Fruit fly (Drosophila melanogaster): Measurements from ENCODE around the gene Dyro.
A peak's percentile ranks its signal among the peaks of the same experiment; 100 is the strongest.

Dyro gene

DNA sequence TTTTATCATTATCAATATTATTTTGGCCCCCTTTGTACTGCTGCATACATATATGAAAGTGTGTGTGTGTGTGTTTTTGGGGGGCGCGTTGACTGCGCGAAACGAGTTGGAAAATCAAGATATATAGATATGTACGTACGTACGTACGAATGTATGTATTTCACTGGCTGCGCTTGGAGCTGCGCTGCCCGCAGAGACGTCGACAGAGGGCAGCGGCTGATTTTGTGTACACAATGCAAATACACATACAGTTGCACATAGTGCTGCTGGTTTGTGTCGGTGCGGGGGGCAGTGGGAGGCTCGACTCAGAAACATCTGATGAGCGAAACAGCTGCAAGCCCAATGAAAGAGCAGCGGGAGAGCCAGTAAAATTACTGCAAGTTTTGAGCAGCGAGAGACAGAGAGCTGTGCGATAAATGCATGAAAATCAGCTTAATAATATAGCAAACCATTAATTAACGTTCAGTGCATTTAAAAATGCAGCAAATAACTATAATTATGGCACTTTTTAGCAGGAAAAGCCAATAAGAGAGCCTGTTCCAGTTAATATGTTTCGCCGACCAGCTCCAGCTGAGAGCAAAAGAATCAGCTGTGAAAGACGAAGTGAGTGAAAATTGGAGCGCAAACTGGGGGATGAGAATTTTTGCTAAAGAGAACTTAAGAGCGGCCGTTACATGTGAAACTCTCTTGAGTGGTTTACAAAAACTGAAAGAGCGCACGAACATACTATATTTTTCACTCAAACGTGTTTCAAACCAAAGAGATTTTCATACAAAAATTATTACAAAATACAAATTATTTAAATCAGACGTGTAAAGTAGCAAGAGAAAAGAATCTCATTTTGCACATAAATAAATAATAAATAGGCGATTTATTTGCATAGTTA is 48.1 kb downstream of the Dyro start (continued):
- TF ChIP-seq chm (GFP tag; IDR thresholded peaks at IDR 0.05): peak; percentile 77
- peak; percentile 42 for TF ChIP-seq abd-A (tag; optimal IDR thresholded peaks at IDR 0.05)
- TF ChIP-seq CG31365 (tag; optimal IDR thresholded peaks at IDR 0.05): no peak
- TF ChIP-seq bigmax (GFP tag; optimal IDR thresholded peaks at IDR 0.05): no peak
- TF ChIP-seq CG9727 (GFP tag; optimal IDR thresholded peaks at IDR 0.05): no peak
- no peak for TF ChIP-seq Nf-YC (tag; optimal IDR thresholded peaks at IDR 0.05)
- peak; percentile 80 for TF ChIP-seq sens (GFP tag)
- TF ChIP-seq ara (GFP tag; IDR thresholded peaks at IDR 0.05): no peak
- no peak for TF ChIP-seq ato (GFP tag; IDR thresholded peaks at IDR 0.05; ENCODE audit: partially characterized antibody)
- TF ChIP-seq seq (GFP tag; IDR thresholded peaks at IDR 0.05): peak; percentile 52; the same call in 1 of the 2 replicates
- TF ChIP-seq Drgx (GFP tag; IDR thresholded peaks at IDR 0.05): peak; percentile 55
- TF ChIP-seq Ptx1 (GFP tag; IDR thresholded peaks at IDR 0.05): no peak
- TF ChIP-seq YL-1 (GFP tag; optimal IDR thresholded peaks at IDR 0.05): no peak
- no peak for TF ChIP-seq jigr1 (GFP tag; IDR thresholded peaks at IDR 0.05)
- TF ChIP-seq CG17568 (GFP tag; optimal IDR thresholded peaks at IDR 0.05): no peak
- TF ChIP-seq exex (tag; optimal IDR thresholded peaks at IDR 0.05): no peak
- peak; percentile 67 for TF ChIP-seq CG12071 (GFP tag; optimal IDR thresholded peaks at IDR 0.05)
- TF ChIP-seq Opbp (GFP tag; IDR thresholded peaks at IDR 0.05; ENCODE audit: partially characterized antibody): no peak; the same call in 2 of the 3 replicates
- no peak for TF ChIP-seq CkIIα-i1 (GFP tag; IDR thresholded peaks at IDR 0.05)
- no peak for TF ChIP-seq C15 (GFP tag; IDR thresholded peaks at IDR 0.05)
- TF ChIP-seq mam (GFP tag; optimal IDR thresholded peaks at IDR 0.05): no peak
- no peak for TF ChIP-seq MBD-R2 (GFP tag; IDR thresholded peaks at IDR 0.05)
- TF ChIP-seq PHDP (tag; optimal IDR thresholded peaks at IDR 0.05): peak; percentile 12
- TF ChIP-seq CG17612 (GFP tag; IDR thresholded peaks at IDR 0.05): no peak
- no peak for TF ChIP-seq grn (GFP tag; optimal IDR thresholded peaks at IDR 0.05)
- no peak for TF ChIP-seq CG15479 (GFP tag; optimal IDR thresholded peaks at IDR 0.05)
- TF ChIP-seq dysf (GFP tag; IDR thresholded peaks at IDR 0.05): no peak
- TF ChIP-seq CG10543 (GFP tag; optimal IDR thresholded peaks at IDR 0.05): no peak
- no peak for TF ChIP-seq danr (GFP tag; IDR thresholded peaks at IDR 0.05)
- TF ChIP-seq chif (GFP tag; optimal IDR thresholded peaks at IDR 0.05): no peak
- TF ChIP-seq CG42726 (GFP tag; IDR thresholded peaks at IDR 0.05; ENCODE audit: partially characterized antibody): no peak
- peak; percentile 36; the same call in 1 of the 2 replicates for TF ChIP-seq stc (GFP tag; IDR thresholded peaks at IDR 0.05)
- peak in 1 of 3 experiments; percentile 47 for TF ChIP-seq Stat92E (GFP tag; optimal IDR thresholded peaks at IDR 0.05)
- no peak for TF ChIP-seq en (GFP tag; optimal IDR thresholded peaks at IDR 0.05)
- TF ChIP-seq TFAM (GFP tag; optimal IDR thresholded peaks at IDR 0.05): no peak
- no peak for TF ChIP-seq al (GFP tag; IDR thresholded peaks at IDR 0.05)
- TF ChIP-seq sim (GFP tag; IDR thresholded peaks at IDR 0.05): peak; percentile 27; the same call in 1 of the 2 replicates
- no peak for TF ChIP-seq Hr51 (GFP tag; optimal IDR thresholded peaks at IDR 0.05)
- TF ChIP-seq Aef1 (GFP tag; IDR thresholded peaks at IDR 0.05): no peak
- peak; percentile 25 for TF ChIP-seq gsb-n (tag; optimal IDR thresholded peaks at IDR 0.05)
- no peak for TF ChIP-seq tin (GFP tag; optimal IDR thresholded peaks at IDR 0.05)
- TF ChIP-seq CG32767 (GFP tag; IDR thresholded peaks at IDR 0.05): peak; percentile 41; the same call in 1 of the 2 replicates
- TF ChIP-seq pnt (GFP tag; optimal IDR thresholded peaks at IDR 0.05): no peak
- no peak for TF ChIP-seq CG1647 (GFP tag; optimal IDR thresholded peaks at IDR 0.05)
- no peak for TF ChIP-seq tx (GFP tag; optimal IDR thresholded peaks at IDR 0.05)
- TF ChIP-seq E2f1 (GFP tag; IDR thresholded peaks at IDR 0.05): no peak
- TF ChIP-seq CG4328 (GFP tag; optimal IDR thresholded peaks at IDR 0.05): no peak
- TF ChIP-seq hbn (GFP tag; IDR thresholded peaks at IDR 0.05; ENCODE audit: partially characterized antibody): no peak
- no peak for TF ChIP-seq tna (GFP tag; IDR thresholded peaks at IDR 0.05; ENCODE audit: partially characterized antibody)

All from whole organism, embryonic.